Worm (Caenorhabditis elegans): ENCODE measurements around the gene fbxa-55.

DNA sequence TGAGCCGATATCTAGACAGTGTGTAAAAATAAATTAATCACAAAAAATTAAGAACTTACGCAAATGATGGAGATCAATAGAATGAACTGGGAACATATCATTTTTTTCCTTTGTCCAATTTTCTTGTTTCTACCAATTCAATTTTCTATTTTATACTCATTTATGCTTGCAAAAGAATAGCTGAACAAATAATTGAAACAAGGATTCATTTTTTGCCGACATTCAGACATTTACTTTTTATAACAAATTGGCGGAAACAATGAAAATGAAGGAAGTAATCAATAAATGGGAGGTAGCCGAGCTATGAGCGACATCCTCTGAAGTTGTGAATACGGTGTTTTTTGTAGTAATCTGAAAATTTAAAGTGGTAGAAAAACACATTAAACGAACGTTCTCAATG lies 19.0 kb downstream of the fbxa-55 start, which contains the start of gene idpp-13:
- no peak for TF ChIP-seq lin-15B (tag; optimal IDR thresholded peaks at IDR 0.05)
- no peak for TF ChIP-seq ama-1 (optimal IDR thresholded peaks at IDR 0.05)
- no peak for TF ChIP-seq aly-2 (tag; optimal IDR thresholded peaks at IDR 0.05)
- TF ChIP-seq nhr-76 (tag; optimal IDR thresholded peaks at IDR 0.05): no peak
- no peak for TF ChIP-seq pha-4 (tag; optimal IDR thresholded peaks at IDR 0.05)

All from whole organism, L3 larva.